Fruit fly (Drosophila melanogaster) whole organism, embryonic: ENCODE results near the gene Cdc37.

Experiments used
- ATbp ChIP-seq: fragments of 200-800 bp; sonication (Bioruptor generic); optimal IDR thresholded peaks from 2 replicates; lab custom pipeline; 2017; ENCODE audit warnings: missing biosample characterization, mild to moderate bottlenecking, missing genetic modification characterization, missing genetic modification reagents
- Asciz ChIP-seq: fragments of 200-800 bp; sonication (Bioruptor generic); optimal IDR thresholded peaks from 2 replicates; lab custom pipeline; 2017; ENCODE audit warnings: missing biosample characterization, mild to moderate bottlenecking, missing genetic modification characterization, missing genetic modification reagents
- Bdp1 ChIP-seq: fragments of 200-800 bp; sonication (Bioruptor generic); optimal IDR thresholded peaks from 3 replicates; lab custom pipeline; 2016; ENCODE audit warnings: missing biosample characterization, missing genetic modification characterization
- CG10147 ChIP-seq: fragments of 200-800 bp; sonication (Bioruptor generic); optimal IDR thresholded peaks from 2 replicates; lab custom pipeline; 2019; ENCODE audit warnings: missing biosample characterization, mild to moderate bottlenecking, missing genetic modification characterization, moderate library complexity
- CG12071 ChIP-seq: fragments of 200-800 bp; sonication (Bioruptor generic); optimal IDR thresholded peaks from 3 replicates; lab custom pipeline; 2018; ENCODE audit warnings: missing biosample characterization, mild to moderate bottlenecking, missing genetic modification characterization
- CG13287 ChIP-seq: fragments of 200-800 bp; sonication (Bioruptor generic); IDR thresholded peaks from 2 replicates; pipeline ENCODE4 v1.3.6; 2022; ENCODE audit warnings: missing biosample characterization, missing genetic modification characterization; ENCODE audit not compliant: partially characterized antibody
- CG13296 ChIP-seq: fragments of 200-800 bp; sonication (Bioruptor generic); optimal IDR thresholded peaks from 3 replicates; lab custom pipeline; 2018; ENCODE audit warnings: missing biosample characterization, mild to moderate bottlenecking, missing genetic modification characterization
- CG14667 ChIP-seq: fragments of 200-800 bp; sonication (Bioruptor generic); IDR thresholded peaks from 2 replicates; pipeline ENCODE4 v1.3.6; 2022; ENCODE audit warnings: missing biosample characterization, missing genetic modification characterization
- CG14965 ChIP-seq: fragments of 200-800 bp; sonication (Bioruptor generic); optimal IDR thresholded peaks from 2 replicates; lab custom pipeline; 2016; ENCODE audit warnings: missing biosample characterization, missing genetic modification characterization, borderline replicate concordance
- CG1529 ChIP-seq: fragments of 200-800 bp; sonication (Bioruptor generic); optimal IDR thresholded peaks from 3 replicates; lab custom pipeline; 2018; ENCODE audit warnings: missing biosample characterization, missing genetic modification characterization
- CG16815 ChIP-seq: fragments of 200-800 bp; sonication (Bioruptor generic); optimal IDR thresholded peaks from 3 replicates; lab custom pipeline; 2017; ENCODE audit warnings: missing biosample characterization, mild to moderate bottlenecking, missing genetic modification characterization
- CG1792 ChIP-seq: fragments of 200-800 bp; sonication (Bioruptor generic); optimal IDR thresholded peaks from 2 replicates; lab custom pipeline; 2016; ENCODE audit warnings: missing biosample characterization, missing genetic modification characterization
- CG31388 ChIP-seq: fragments of 200-800 bp; sonication (Bioruptor generic); optimal IDR thresholded peaks from 2 replicates; lab custom pipeline; 2016; ENCODE audit warnings: missing biosample characterization, missing genetic modification characterization
- CG3847 ChIP-seq: fragments of 200-800 bp; sonication (Bioruptor generic); IDR thresholded peaks from 2 replicates; pipeline ENCODE4 v1.3.6; 2022; ENCODE audit warnings: missing biosample characterization, missing genetic modification characterization
- CG3995 ChIP-seq: fragments of 200-800 bp; sonication (Bioruptor generic); optimal IDR thresholded peaks from 3 replicates; lab custom pipeline; 2016; ENCODE audit warnings: missing biosample characterization, missing genetic modification characterization
- CG4404 ChIP-seq: fragments of 200-800 bp; sonication (Bioruptor generic); IDR thresholded peaks from 2 replicates; pipeline ENCODE4 v1.3.6; 2022; ENCODE audit warnings: missing biosample characterization, missing genetic modification characterization
- CG4820 ChIP-seq: fragments of 200-800 bp; sonication (Bioruptor generic); optimal IDR thresholded peaks from 3 replicates; lab custom pipeline; 2016; ENCODE audit warnings: missing biosample characterization, missing genetic modification characterization
- CG4854 ChIP-seq: fragments of 200-800 bp; sonication (Bioruptor generic); optimal IDR thresholded peaks from 2 replicates; lab custom pipeline; 2016; ENCODE audit warnings: missing biosample characterization, missing genetic modification characterization, inconsistent platforms
- CG6654 ChIP-seq: fragments of 200-800 bp; sonication (Bioruptor generic); optimal IDR thresholded peaks from 2 replicates; lab custom pipeline; 2017; ENCODE audit warnings: missing biosample characterization, mild to moderate bottlenecking, missing genetic modification characterization
- CG7928 ChIP-seq: fragments of 200-800 bp; sonication (Bioruptor generic); optimal IDR thresholded peaks from 2 replicates; lab custom pipeline; 2017; ENCODE audit warnings: missing biosample characterization, mild to moderate bottlenecking, missing genetic modification characterization
- CG8359 ChIP-seq: fragments of 200-800 bp; sonication (Bioruptor generic); optimal IDR thresholded peaks from 2 replicates; lab custom pipeline; 2017; ENCODE audit warnings: missing biosample characterization, mild to moderate bottlenecking, missing genetic modification characterization, borderline replicate concordance
- CkIIα-i1 ChIP-seq: fragments of 200-800 bp; sonication (Bioruptor generic); IDR thresholded peaks from 2 replicates; pipeline ENCODE4 v1.3.6; 2022; ENCODE audit warnings: missing biosample characterization, missing genetic modification characterization
- D19A ChIP-seq: fragments of 200-800 bp; optimal IDR thresholded peaks from 3 replicates; lab custom pipeline; 2019; ENCODE audit warnings: missing biosample characterization, mild to moderate bottlenecking, missing genetic modification characterization, moderate library complexity
- Dip2 ChIP-seq: fragments of 200-800 bp; sonication (Bioruptor generic); IDR thresholded peaks from 2 replicates; pipeline ENCODE4 v1.3.6; 2022; ENCODE audit warnings: missing biosample characterization, missing genetic modification characterization
- Ets65A ChIP-seq: fragments of 200-800 bp; sonication (Bioruptor generic); peaks from one replicate; lab custom pipeline; 2016; ENCODE audit warnings: missing biosample characterization, missing genetic modification characterization
- GATAe ChIP-seq: fragments of 200-800 bp; sonication (Bioruptor generic); conservative IDR thresholded peaks from 2 replicates; pipeline ENCODE4 v1.3.6; 2022; ENCODE audit warnings: missing biosample characterization, missing genetic modification characterization
- HLH3B ChIP-seq: fragments of 200-800 bp; sonication (Bioruptor generic); IDR thresholded peaks from 2 replicates; pipeline ENCODE4 v1.3.6; 2022; ENCODE audit warnings: missing biosample characterization, missing genetic modification characterization
- Hr78 ChIP-seq, 2 experiments: fragments of 200-800 bp in 1 of 2; fragments of >200 bp in 1 of 2; sonication (Bioruptor generic) in 1 of 2; optimal IDR thresholded peaks; 2 replicates each; lab custom pipeline; 2017 to 2019; ENCODE audit warnings: missing biosample characterization in 2 of 2, missing genetic modification characterization in 2 of 2, mild to moderate bottlenecking in 1 of 2, moderate library complexity in 1 of 2
- Lim3 ChIP-seq: fragments of 200-800 bp; sonication (Bioruptor generic); IDR thresholded peaks from 2 replicates; pipeline ENCODE4 v1.3.6; 2022; ENCODE audit warnings: missing biosample characterization, missing genetic modification characterization
- Mrtf ChIP-seq: fragments of 200-800 bp; sonication (Bioruptor generic); IDR thresholded peaks from 3 replicates; pipeline ENCODE4 v1.3.6; 2022; ENCODE audit warnings: missing biosample characterization, missing genetic modification characterization
- Oli ChIP-seq: fragments of 200-800 bp; sonication (Bioruptor generic); optimal IDR thresholded peaks from 2 replicates; lab custom pipeline; 2018; ENCODE audit warnings: missing biosample characterization, mild to moderate bottlenecking, missing genetic modification characterization, moderate library complexity
- Sox100B ChIP-seq: fragments of 200-800 bp; sonication (Bioruptor generic); optimal IDR thresholded peaks from 3 replicates; lab custom pipeline; 2018; ENCODE audit warnings: missing biosample characterization, mild to moderate bottlenecking, missing genetic modification characterization
- TFAM ChIP-seq: fragments of 200-800 bp; sonication (Bioruptor generic); optimal IDR thresholded peaks from 2 replicates; lab custom pipeline; 2017; ENCODE audit warnings: missing biosample characterization, missing genetic modification characterization, inconsistent platforms
- Taf1 ChIP-seq: fragments of 200-800 bp; sonication (Bioruptor generic); IDR thresholded peaks from 2 replicates; pipeline ENCODE4 v1.3.6; 2022; ENCODE audit warnings: missing biosample characterization, missing genetic modification characterization
- Trl ChIP-seq, 3 experiments: fragments of >200 bp in 2 of 3; fragments of 200-800 bp in 1 of 3; sonication (Bioruptor generic) in 1 of 3; optimal IDR thresholded peaks; 2 replicates in 1 of 3; 3 replicates in 2 of 3; lab custom pipeline; 2016 to 2017; ENCODE audit warnings: missing biosample characterization in 1 of 3, missing genetic modification characterization in 1 of 3
- amos ChIP-seq: fragments of 200-800 bp; sonication (Bioruptor generic); IDR thresholded peaks from 2 replicates; pipeline ENCODE4 v1.3.6; 2022; ENCODE audit warnings: missing biosample characterization, missing genetic modification characterization; ENCODE audit not compliant: partially characterized antibody
- aop ChIP-seq: fragments of 200-800 bp; sonication (Bioruptor generic); IDR thresholded peaks from 2 replicates; pipeline ENCODE4 v1.3.6; 2022; ENCODE audit warnings: missing biosample characterization, missing genetic modification characterization
- bsh ChIP-seq, 2 experiments: fragments of 200-800 bp; sonication (Bioruptor generic); optimal IDR thresholded peaks; 2 replicates each; lab custom pipeline; 2017 to 2018; ENCODE audit warnings: mild to moderate bottlenecking in 2 of 2, missing biosample characterization in 2 of 2, missing genetic modification characterization in 2 of 2, moderate library complexity in 1 of 2
- chm ChIP-seq: fragments of 200-800 bp; sonication (Bioruptor generic); IDR thresholded peaks from 2 replicates; pipeline ENCODE4 v1.3.6; 2022; ENCODE audit warnings: missing biosample characterization, missing genetic modification characterization
- disco-r ChIP-seq: fragments of 200-800 bp; sonication (Bioruptor generic); optimal IDR thresholded peaks from 2 replicates; lab custom pipeline; 2016; ENCODE audit warnings: missing biosample characterization, missing genetic modification characterization
- dmrt99B ChIP-seq: fragments of 200-800 bp; sonication (Bioruptor generic); optimal IDR thresholded peaks from 2 replicates; lab custom pipeline; 2018; ENCODE audit warnings: missing biosample characterization, mild to moderate bottlenecking, missing genetic modification characterization, moderate library complexity
- fd102C ChIP-seq: fragments of 200-800 bp; sonication (Bioruptor generic); optimal IDR thresholded peaks from 2 replicates; lab custom pipeline; 2018; ENCODE audit warnings: missing biosample characterization, mild to moderate bottlenecking, missing genetic modification characterization, moderate library complexity
- onecut ChIP-seq: fragments of 200-800 bp; sonication (Bioruptor generic); IDR thresholded peaks from 2 replicates; pipeline ENCODE4 v1.3.6; 2022; ENCODE audit warnings: missing biosample characterization, missing genetic modification characterization
- sc ChIP-seq, 3 experiments: fragments of >200 bp in 2 of 3; fragments of 200-800 bp in 1 of 3; sonication (Bioruptor generic) in 1 of 3; optimal IDR thresholded peaks; 2 replicates in 2 of 3; 3 replicates in 1 of 3; lab custom pipeline; 2017; ENCODE audit warnings: mild to moderate bottlenecking in 1 of 3, missing biosample characterization in 1 of 3, missing genetic modification characterization in 1 of 3, missing genetic modification reagents in 1 of 3
- slp2 ChIP-seq: fragments of 200-800 bp; sonication (Bioruptor generic); optimal IDR thresholded peaks from 2 replicates; lab custom pipeline; 2016; ENCODE audit warnings: missing biosample characterization, missing genetic modification characterization
- usp ChIP-seq: fragments of >200 bp; optimal IDR thresholded peaks from 2 replicates; lab custom pipeline; 2017; ENCODE audit warnings: missing biosample characterization, missing genetic modification characterization
- wor ChIP-seq: fragments of 200-800 bp; sonication (Bioruptor generic); IDR thresholded peaks from 2 replicates; pipeline ENCODE4 v1.3.6; 2022; ENCODE audit warnings: missing biosample characterization, missing genetic modification characterization

Gene Cdc37

dm6 chr3L:1774713-1775648, 20.2 kb upstream of the Cdc37 start, which contains the start of the genes CG13933 and PolD2 (continued):
- TF ChIP-seq chm (GFP tag; lab: Robert Waterston, UW) (peak; percentile 98), Dip2 (no peak), CG10147 (GFP tag; lab: Kevin White, UChicago) (peak; percentile 74), HLH3B (GFP tag; lab: Robert Waterston, UW) (peak; percentile 97), CG7928 (GFP tag; lab: Kevin White, UChicago) (peak; percentile 60), CG14965 (GFP tag; lab: Kevin White, UChicago) (no peak), Ets65A (GFP tag; lab: Kevin White, UChicago) (peak; percentile 97), Hr78 (GFP tag; optimal IDR thresholded peaks at IDR 0.05; lab: Kevin White, UChicago) (no peak), Sox100B (GFP tag; lab: Kevin White, UChicago) (no peak), Trl (optimal IDR thresholded peaks at IDR 0.05; lab: Kevin White, UChicago) (no peak), Trl (GFP tag; optimal IDR thresholded peaks at IDR 0.05; lab: Kevin White, UChicago) (peak; percentile 64), CG4820 (peak; percentile 71), amos (GFP tag; lab: Robert Waterston, UW) (peak; percentile 57; the same call in 1 of the 2 replicates), CG3847 (GFP tag; lab: Robert Waterston, UW) (peak; percentile 98), Oli (tag; lab: Kevin White, UChicago) (peak; percentile 99), ATbp (GFP tag; lab: Kevin White, UChicago) (no peak), aop (GFP tag; lab: Robert Waterston, UW) (peak; percentile 94), Mrtf (peak; percentile 84), TFAM (peak; percentile 20), Asciz (GFP tag; lab: Kevin White, UChicago) (no peak), CG6654 (peak; percentile 65), CkIIα-i1 (GFP tag; lab: Robert Waterston, UW) (peak; percentile 90), CG1529 (GFP tag; lab: Kevin White, UChicago) (peak; percentile 92), CG12071 (GFP tag; lab: Kevin White, UChicago) (no peak), bsh (GFP tag; optimal IDR thresholded peaks at IDR 0.05; lab: Kevin White, UChicago) (peak in 1 of 2 experiments; percentile 100), D19A (tag; lab: Kevin White, UChicago) (no peak), usp (GFP tag; lab: Kevin White, UChicago) (no peak), fd102C (GFP tag; lab: Kevin White, UChicago) (peak; percentile 52), CG3995 (no peak), CG31388 (GFP tag; lab: Kevin White, UChicago) (peak; percentile 41), wor (GFP tag; lab: Robert Waterston, UW) (peak; percentile 98), CG8359 (GFP tag; lab: Kevin White, UChicago) (peak; percentile 64), CG4404 (GFP tag; lab: Robert Waterston, UW) (peak; percentile 92), CG13287 (peak; percentile 86), slp2 (GFP tag; lab: Kevin White, UChicago) (peak; percentile 81), GATAe (GFP tag; lab: Robert Waterston, UW) (peak; percentile 90), Taf1 (GFP tag; lab: Robert Waterston, UW) (peak; percentile 94), Lim3 (GFP tag; lab: Robert Waterston, UW) (peak; percentile 95), dmrt99B (no peak), disco-r (peak; percentile 53), Bdp1 (peak; percentile 63), CG4854 (no peak), CG13296 (no peak), sc (optimal IDR thresholded peaks at IDR 0.05; lab: Kevin White, UChicago) (no peak), sc (GFP tag; optimal IDR thresholded peaks at IDR 0.05; lab: Kevin White, UChicago) (peak; percentile 96), CG16815 (GFP tag; lab: Kevin White, UChicago) (peak; percentile 96), onecut (GFP tag; lab: Robert Waterston, UW) (peak; percentile 91), CG14667 (GFP tag; lab: Robert Waterston, UW) (peak; percentile 91), CG1792 (GFP tag; lab: Kevin White, UChicago) (no peak)
